Fruit fly (Drosophila melanogaster) whole organism, wandering third instar larva: ENCODE results near the gene Oatp33Eb.

Experiments used
- Abd-B ChIP-seq: fragments of >200 bp; optimal IDR thresholded peaks from 2 replicates; lab custom pipeline; 2017; ENCODE audit warnings: missing biosample characterization, missing genetic modification characterization
- CG32264 ChIP-seq: fragments of 200-800 bp; sonication (Bioruptor generic); optimal IDR thresholded peaks from 2 replicates; lab custom pipeline; 2016; ENCODE audit warnings: missing biosample characterization, missing genetic modification characterization
- CG9705 ChIP-seq: fragments of 200-800 bp; sonication (Bioruptor generic); optimal IDR thresholded peaks from 2 replicates; lab custom pipeline; 2018; ENCODE audit warnings: missing biosample characterization, mild to moderate bottlenecking, missing genetic modification characterization
- CrebA ChIP-seq: fragments of 200-800 bp; sonication (Bioruptor generic); optimal IDR thresholded peaks from 2 replicates; lab custom pipeline; 2016; ENCODE audit warnings: missing biosample characterization, mild to moderate bottlenecking, missing genetic modification characterization, borderline replicate concordance
- Dfd ChIP-seq: fragments of >200 bp; optimal IDR thresholded peaks from 2 replicates; lab custom pipeline; 2017; ENCODE audit warnings: missing biosample characterization, missing genetic modification characterization
- Dif ChIP-seq: fragments of 200-275, 200-300 bp; sonication (Bioruptor generic); optimal IDR thresholded peaks from 2 replicates; lab custom pipeline; 2018; ENCODE audit warnings: missing biosample characterization, missing genetic modification characterization; ENCODE audit not compliant: partially characterized antibody
- Hnf4 ChIP-seq: fragments of 200-800 bp; sonication (Bioruptor generic); optimal IDR thresholded peaks from 2 replicates; lab custom pipeline; 2016; ENCODE audit warnings: missing biosample characterization, mild to moderate bottlenecking, missing genetic modification characterization
- Hr78 ChIP-seq: fragments of >200 bp; optimal IDR thresholded peaks from 2 replicates; lab custom pipeline; 2017; ENCODE audit warnings: missing biosample characterization, missing genetic modification characterization
- Hr83 ChIP-seq: fragments of 200-300 bp; sonication (Bioruptor generic); optimal IDR thresholded peaks from 2 replicates; lab custom pipeline; 2016; ENCODE audit warnings: missing biosample characterization, mild to moderate bottlenecking, missing genetic modification characterization, moderate library complexity; ENCODE audit not compliant: poor library complexity, severe bottlenecking
- Jra ChIP-seq: sonication (Bioruptor generic); optimal IDR thresholded peaks from 2 replicates; lab custom pipeline; 2016; ENCODE audit warnings: missing biosample characterization, missing genetic modification characterization
- Mio ChIP-seq: sonication (Bioruptor generic); optimal IDR thresholded peaks from 2 replicates; lab custom pipeline; 2016; ENCODE audit warnings: missing biosample characterization, missing genetic modification characterization
- Myc ChIP-seq: fragments of >200 bp; optimal IDR thresholded peaks from 2 replicates; lab custom pipeline; 2017
- OdsH ChIP-seq: fragments of 200-800 bp; sonication (Bioruptor generic); optimal IDR thresholded peaks from 2 replicates; lab custom pipeline; 2016; ENCODE audit warnings: missing biosample characterization, mild to moderate bottlenecking, missing genetic modification characterization
- Rel ChIP-seq, 2 experiments: fragments of 200-800 bp; sonication (Bioruptor generic) in 1 of 2; optimal IDR thresholded peaks; 2 replicates in 1 of 2; 3 replicates in 1 of 2; lab custom pipeline; 2016 to 2019; ENCODE audit warnings: mild to moderate bottlenecking in 2 of 2, missing biosample characterization in 2 of 2, missing genetic modification characterization in 2 of 2, moderate library complexity in 1 of 2
- Sp1 ChIP-seq: fragments of 200-800 bp; sonication (Bioruptor generic); optimal IDR thresholded peaks from 3 replicates; lab custom pipeline; 2019; ENCODE audit warnings: missing biosample characterization, mild to moderate bottlenecking, missing genetic modification characterization, moderate library complexity
- br ChIP-seq: fragments of 200-800 bp; sonication (Bioruptor generic); optimal IDR thresholded peaks from 2 replicates; lab custom pipeline; 2016; ENCODE audit warnings: missing biosample characterization, missing genetic modification characterization
- brk ChIP-seq: fragments of 200-800 bp; sonication (Bioruptor generic); optimal IDR thresholded peaks from 2 replicates; lab custom pipeline; 2016; ENCODE audit warnings: missing biosample characterization, mild to moderate bottlenecking, missing genetic modification characterization
- dl ChIP-seq, 2 experiments: fragments of 175-275, 200-275 bp in 1 of 2; fragments of 200-275 bp in 1 of 2; sonication (Bioruptor generic); optimal IDR thresholded peaks; lab custom pipeline; 2018; ENCODE audit warnings: mild to moderate bottlenecking in 2 of 2, missing biosample characterization in 2 of 2, missing genetic modification characterization in 2 of 2, moderate library complexity in 2 of 2; ENCODE audit not compliant: partially characterized antibody in 2 of 2, insufficient read depth in 1 of 2
- dmrt93B ChIP-seq: fragments of 200-800 bp; sonication (Bioruptor generic); optimal IDR thresholded peaks from 2 replicates; lab custom pipeline; 2018; ENCODE audit warnings: missing biosample characterization, mild to moderate bottlenecking, missing genetic modification characterization
- dsf ChIP-seq: sonication (Bioruptor generic); optimal IDR thresholded peaks from 2 replicates; lab custom pipeline; 2016; ENCODE audit warnings: missing biosample characterization, missing genetic modification characterization, borderline replicate concordance
- ey ChIP-seq: fragments of 200-800 bp; sonication (Bioruptor generic); optimal IDR thresholded peaks from 2 replicates; lab custom pipeline; 2016; ENCODE audit warnings: missing biosample characterization, missing genetic modification characterization
- foxo ChIP-seq, 2 experiments: fragments of 200-800 bp; sonication (Bioruptor generic); optimal IDR thresholded peaks; 2 replicates in 1 of 2; 3 replicates in 1 of 2; lab custom pipeline; 2016 to 2017; ENCODE audit warnings: missing biosample characterization in 2 of 2, missing genetic modification characterization in 2 of 2
- fru ChIP-seq: fragments of 200-800 bp; sonication (Bioruptor generic); optimal IDR thresholded peaks from 3 replicates; lab custom pipeline; 2016; ENCODE audit warnings: missing biosample characterization, mild to moderate bottlenecking, missing genetic modification characterization
- jim ChIP-seq: fragments of 175-275, 200-325 bp; sonication (Bioruptor generic); optimal IDR thresholded peaks from 2 replicates; lab custom pipeline; 2016; ENCODE audit warnings: missing biosample characterization, mild to moderate bottlenecking, missing genetic modification characterization
- pan ChIP-seq: fragments of >200 bp; optimal IDR thresholded peaks from 2 replicates; lab custom pipeline; 2017
- psq ChIP-seq: fragments of 200-800 bp; sonication (Bioruptor generic); optimal IDR thresholded peaks from 3 replicates; lab custom pipeline; 2017; ENCODE audit warnings: missing biosample characterization, mild to moderate bottlenecking, missing genetic modification characterization, moderate library complexity
- rgr ChIP-seq: fragments of 200-800 bp; sonication (Bioruptor generic); optimal IDR thresholded peaks from 3 replicates; lab custom pipeline; 2016; ENCODE audit warnings: missing biosample characterization, mild to moderate bottlenecking, missing genetic modification characterization
- sage ChIP-seq: fragments of 200-800 bp; sonication (Bioruptor generic); optimal IDR thresholded peaks from 2 replicates; lab custom pipeline; 2016; ENCODE audit warnings: missing biosample characterization, mild to moderate bottlenecking, missing genetic modification characterization
- tai ChIP-seq: sonication (Bioruptor generic); optimal IDR thresholded peaks from 2 replicates; lab custom pipeline; 2016; ENCODE audit warnings: missing biosample characterization, missing genetic modification characterization
- usp ChIP-seq: fragments of >200 bp; optimal IDR thresholded peaks from 2 replicates; lab custom pipeline; 2017; ENCODE audit warnings: missing biosample characterization, missing genetic modification characterization
- woc ChIP-seq: sonication (Bioruptor generic); optimal IDR thresholded peaks from 2 replicates; lab custom pipeline; 2016; ENCODE audit warnings: missing biosample characterization, mild to moderate bottlenecking, missing genetic modification characterization

Oatp33Eb gene

dm6 chr2L:12448082-12448621 lies at the start of gene Oatp33Eb, which contains the start of gene CG5421:
Oatp33Eb (plus strand) TSS chr2L:12448484.
CG5421 (minus strand) TSS chr2L:12448132.
- TF ChIP-seq sage (GFP tag; lab: Kevin White, UChicago) (peak; percentile 36), Sp1 (GFP tag; lab: Kevin White, UChicago) (peak; percentile 39), dmrt93B (GFP tag; lab: Kevin White, UChicago) (no peak), ey (GFP tag; lab: Kevin White, UChicago) (no peak)

dm6 chr2L:12404555-12405077 lies 43.7 kb upstream of the Oatp33Eb start:
- TF ChIP-seq psq (no peak), Hr78 (GFP tag; lab: Kevin White, UChicago) (no peak), rgr (no peak), Abd-B (GFP tag; lab: Kevin White, UChicago) (no peak), Dfd (no peak), CG32264 (no peak), dmrt93B (GFP tag; lab: Kevin White, UChicago) (no peak)
- TF ChIP-seq, all 38 proteins: peak for 0

- TF ChIP-seq OdsH (no peak), br (GFP tag; lab: Kevin White, UChicago) (no peak), usp (GFP tag; lab: Kevin White, UChicago) (no peak), dsf (no peak), dl (GFP tag; optimal IDR thresholded peaks at IDR 0.05; lab: Kevin White, UChicago; ENCODE audit: insufficient read depth in 1 of 2, partially characterized antibody in 2 of 2) (no peak), sage (GFP tag; lab: Kevin White, UChicago) (no peak), CG9705 (GFP tag; lab: Kevin White, UChicago) (no peak), fru (GFP tag; lab: Kevin White, UChicago) (no peak), Mio (no peak), jim (GFP tag; lab: Kevin White, UChicago) (no peak), Rel (GFP tag; optimal IDR thresholded peaks at IDR 0.05; lab: Kevin White, UChicago) (no peak), Rel (tag; optimal IDR thresholded peaks at IDR 0.05; lab: Kevin White, UChicago) (no peak), woc (GFP tag; lab: Kevin White, UChicago) (no peak), pan (lab: Kevin White, UChicago) (no peak)
These were observed 37.6 kb upstream of the Oatp33Eb start for dm6 chr2L:12410679-12411078.

- TF ChIP-seq pan (lab: Kevin White, UChicago) = no peak
- TF ChIP-seq Jra (GFP tag; lab: Kevin White, UChicago) = no peak
- TF ChIP-seq Dif (GFP tag; lab: Kevin White, UChicago) = no peak
- TF ChIP-seq brk = no peak
- no peak for TF ChIP-seq Hr78 (GFP tag; lab: Kevin White, UChicago)
- TF ChIP-seq woc (GFP tag; lab: Kevin White, UChicago) = no peak
- no peak for TF ChIP-seq Hnf4 (GFP tag; lab: Kevin White, UChicago)
- TF ChIP-seq CrebA = no peak
- no peak for TF ChIP-seq foxo (GFP tag; optimal IDR thresholded peaks at IDR 0.05; lab: Kevin White, UChicago)
- no peak for TF ChIP-seq usp (GFP tag; lab: Kevin White, UChicago)
- TF ChIP-seq Mio = no peak
- TF ChIP-seq tai = no peak
- no peak for TF ChIP-seq OdsH
- no peak for TF ChIP-seq Myc (lab: Kevin White, UChicago)
- TF ChIP-seq Dfd = no peak
- no peak for TF ChIP-seq Hr83 (GFP tag; lab: Kevin White, UChicago)
- TF ChIP-seq dmrt93B (GFP tag; lab: Kevin White, UChicago) = no peak
- TF ChIP-seq psq = no peak
- no peak for TF ChIP-seq br (GFP tag; lab: Kevin White, UChicago)
- no peak for TF ChIP-seq Sp1 (GFP tag; lab: Kevin White, UChicago)
These were observed 34.4 kb upstream of the Oatp33Eb start for dm6 chr2L:12413899-12414298.
